Worm (Caenorhabditis elegans) whole organism, L1 larva: ENCODE results near the gene K12H6.2.

Source experiments
- elt-2 ChIP-seq: sonication (generic microtip); optimal IDR thresholded peaks from 2 replicates; lab custom pipeline; 2016; ENCODE audit warnings: missing genetic modification characterization, mild to moderate bottlenecking, inconsistent platforms, missing compliant biosample characterization, missing genetic modification reagents
- jun-1 ChIP-seq: fragments of 150-350 bp; optimal IDR thresholded peaks from 2 replicates; lab custom pipeline; 2014; ENCODE audit warnings: missing biosample characterization, missing genetic modification reagents, missing genetic modification characterization
- lin-13 ChIP-seq: fragments of 150-350 bp; optimal IDR thresholded peaks from 2 replicates; lab custom pipeline; 2014; ENCODE audit warnings: missing biosample characterization, missing genetic modification reagents, missing genetic modification characterization
- lin-15B ChIP-seq: fragments of 150-350 bp; sonication (generic microtip); optimal IDR thresholded peaks from 3 replicates; lab custom pipeline; 2014; ENCODE audit warnings: missing biosample characterization, missing genetic modification characterization
- lin-35 ChIP-seq, 2 experiments: fragments of 150-350 bp; optimal IDR thresholded peaks; 2 replicates each; lab custom pipeline; 2014; ENCODE audit warnings: missing biosample characterization in 2 of 2, missing genetic modification characterization in 2 of 2, missing genetic modification reagents in 2 of 2
- mab-9 ChIP-seq: fragments of 200-800 bp; sonication (Bioruptor generic); IDR thresholded peaks from 2 replicates; pipeline ENCODE4 v1.3.6; 2022; ENCODE audit warnings: missing genetic modification reagents, missing genetic modification characterization, missing compliant biosample characterization
- nhr-11 ChIP-seq: fragments of 150-350 bp; optimal IDR thresholded peaks from 2 replicates; lab custom pipeline; 2014; ENCODE audit warnings: missing biosample characterization, missing genetic modification characterization
- nhr-28 ChIP-seq: fragments of 150-350 bp; optimal IDR thresholded peaks from 2 replicates; lab custom pipeline; 2014; ENCODE audit warnings: missing biosample characterization, missing genetic modification characterization
- nhr-76 ChIP-seq: sonication (generic microtip); optimal IDR thresholded peaks from 2 replicates; lab custom pipeline; 2017; ENCODE audit warnings: missing biosample characterization, missing genetic modification characterization
- pqm-1 ChIP-seq: sonication (generic microtip); optimal IDR thresholded peaks from 3 replicates; lab custom pipeline; 2017; ENCODE audit warnings: missing biosample characterization, missing genetic modification characterization
- rnt-1 ChIP-seq: sonication (generic microtip); optimal IDR thresholded peaks from 2 replicates; lab custom pipeline; 2016; ENCODE audit warnings: mild to moderate bottlenecking, missing genetic modification characterization, moderate library complexity, missing compliant biosample characterization
- snpc-4 ChIP-seq: fragments of 150-350 bp; optimal IDR thresholded peaks from 2 replicates; lab custom pipeline; 2014; ENCODE audit warnings: missing biosample characterization, missing genetic modification characterization
- ztf-4 ChIP-seq: fragments of 150-350 bp; optimal IDR thresholded peaks from 2 replicates; lab custom pipeline; 2014; ENCODE audit warnings: missing biosample characterization, missing genetic modification characterization

ce11 chrII:2861385-2862099 lies 46.2 kb upstream of the K12H6.2 start:
- TF ChIP-seq lin-13 (no peak), pqm-1 (tag; lab: Kevin White, UChicago) (no peak), rnt-1 (peak; percentile 51), nhr-76 (tag; lab: Kevin White, UChicago) (no peak), nhr-28 (tag; lab: Kevin White, UChicago) (no peak), lin-35 (GFP tag; optimal IDR thresholded peaks at IDR 0.05; lab: Kevin White, UChicago) (peak in 1 of 2 experiments; percentile 30), jun-1 (tag; lab: Kevin White, UChicago) (no peak), lin-15B (tag; lab: Kevin White, UChicago) (no peak), nhr-11 (tag; lab: Kevin White, UChicago) (no peak), ztf-4 (no peak), mab-9 (GFP tag; lab: Robert Waterston, UW) (no peak), snpc-4 (tag; lab: Kevin White, UChicago) (no peak), elt-2 (no peak)
